Fruit fly (Drosophila melanogaster) whole organism, embryonic: ENCODE results near the gene Or85a.
A peak's percentile ranks its signal among the peaks of the same experiment; 100 is the strongest.

Source experiments
- Ada2b ChIP-seq: fragments of 200-800 bp; sonication (Bioruptor generic); IDR thresholded peaks from 2 replicates; pipeline ENCODE4 v1.3.6; 2022; ENCODE audit warnings: missing biosample characterization, missing genetic modification characterization
- CG10321 ChIP-seq: fragments of 200-800 bp; sonication (Bioruptor generic); IDR thresholded peaks from 2 replicates; pipeline ENCODE4 v1.3.6; 2022; ENCODE audit warnings: missing biosample characterization, missing genetic modification characterization
- CG11695 ChIP-seq: fragments of 200-800 bp; sonication (Bioruptor generic); IDR thresholded peaks from 3 replicates; pipeline ENCODE4 v1.3.6; 2022; ENCODE audit warnings: missing biosample characterization, missing genetic modification characterization
- CG13123 ChIP-seq: fragments of 200-800 bp; sonication (Bioruptor generic); optimal IDR thresholded peaks from 2 replicates; lab custom pipeline; 2016; ENCODE audit warnings: missing biosample characterization, missing genetic modification characterization
- CG13894 ChIP-seq: fragments of 200-800 bp; sonication (Bioruptor generic); optimal IDR thresholded peaks from 3 replicates; lab custom pipeline; 2018; ENCODE audit warnings: missing biosample characterization, mild to moderate bottlenecking, missing genetic modification characterization, moderate library complexity
- CG18011 ChIP-seq: fragments of 200-800 bp; sonication (Bioruptor generic); optimal IDR thresholded peaks from 2 replicates; lab custom pipeline; 2017; ENCODE audit warnings: missing biosample characterization, missing genetic modification characterization, mild to moderate bottlenecking, moderate library complexity, missing genotype
- CG2712 ChIP-seq: fragments of 200-800 bp; optimal IDR thresholded peaks from 3 replicates; lab custom pipeline; 2019; ENCODE audit warnings: missing biosample characterization, mild to moderate bottlenecking, missing genetic modification characterization, moderate library complexity
- CG3281 ChIP-seq: fragments of 200-800 bp; sonication (Bioruptor generic); optimal IDR thresholded peaks from 3 replicates; lab custom pipeline; 2017; ENCODE audit warnings: missing biosample characterization, mild to moderate bottlenecking, missing genetic modification characterization
- CG5953 ChIP-seq: fragments of 200-800 bp; sonication (Bioruptor generic); IDR thresholded peaks from 2 replicates; pipeline ENCODE4 v1.3.6; 2022; ENCODE audit warnings: missing biosample characterization, missing genetic modification characterization
- CG6765 ChIP-seq: fragments of 200-800 bp; sonication (Bioruptor generic); optimal IDR thresholded peaks from 3 replicates; lab custom pipeline; 2017; ENCODE audit warnings: missing biosample characterization, mild to moderate bottlenecking, missing genetic modification characterization
- CkIIα-i1 ChIP-seq: fragments of 200-800 bp; sonication (Bioruptor generic); IDR thresholded peaks from 2 replicates; pipeline ENCODE4 v1.3.6; 2022; ENCODE audit warnings: missing biosample characterization, missing genetic modification characterization
- Doc3 ChIP-seq: fragments of 200-800 bp; sonication (Bioruptor generic); IDR thresholded peaks from 3 replicates; pipeline ENCODE4 v1.3.6; 2022; ENCODE audit warnings: missing biosample characterization, missing genetic modification characterization; ENCODE audit not compliant: partially characterized antibody
- E2f2 ChIP-seq: fragments of 200-800 bp; sonication (Bioruptor generic); IDR thresholded peaks from 2 replicates; pipeline ENCODE4 v1.3.6; 2022; ENCODE audit warnings: missing biosample characterization, missing genetic modification characterization
- Ets97D ChIP-seq: fragments of 200-800 bp; sonication (Bioruptor generic); optimal IDR thresholded peaks from 3 replicates; lab custom pipeline; 2016; ENCODE audit warnings: missing biosample characterization, missing genetic modification characterization
- Fer1 ChIP-seq: fragments of 200-800 bp; sonication (Bioruptor generic); optimal IDR thresholded peaks from 2 replicates; lab custom pipeline; 2017; ENCODE audit warnings: missing biosample characterization, mild to moderate bottlenecking, missing genetic modification characterization
- H15 ChIP-seq: fragments of 200-800 bp; sonication (Bioruptor generic); IDR thresholded peaks from 3 replicates; pipeline ENCODE4 v1.3.6; 2022; ENCODE audit warnings: missing biosample characterization, missing genetic modification characterization
- H2.0 ChIP-seq: fragments of 200-800 bp; sonication (Bioruptor generic); IDR thresholded peaks from 2 replicates; pipeline ENCODE4 v1.3.6; 2022; ENCODE audit warnings: missing biosample characterization, missing genetic modification characterization
- Hr39 ChIP-seq: fragments of >200 bp; optimal IDR thresholded peaks from 2 replicates; lab custom pipeline; 2017
- Hr78 ChIP-seq, 2 experiments: fragments of 200-800 bp in 1 of 2; fragments of >200 bp in 1 of 2; sonication (Bioruptor generic) in 1 of 2; optimal IDR thresholded peaks; 2 replicates each; lab custom pipeline; 2017 to 2019; ENCODE audit warnings: missing biosample characterization in 2 of 2, missing genetic modification characterization in 2 of 2, mild to moderate bottlenecking in 1 of 2, moderate library complexity in 1 of 2
- Lhr ChIP-seq: fragments of 200-800 bp; sonication (Bioruptor generic); optimal IDR thresholded peaks from 3 replicates; lab custom pipeline; 2017; ENCODE audit warnings: mild to moderate bottlenecking, missing biosample characterization, missing genetic modification reagents, missing genetic modification characterization
- Meics ChIP-seq: fragments of 200-800 bp; sonication (Bioruptor generic); optimal IDR thresholded peaks from 2 replicates; lab custom pipeline; 2017; ENCODE audit warnings: missing biosample characterization, mild to moderate bottlenecking, missing genetic modification characterization
- Nf-YA ChIP-seq: fragments of 200-800 bp; sonication (Bioruptor generic); IDR thresholded peaks from 2 replicates; pipeline ENCODE4 v1.3.6; 2022; ENCODE audit warnings: missing biosample characterization, missing genetic modification characterization
- PHDP ChIP-seq: fragments of 200-800 bp; sonication (Bioruptor generic); optimal IDR thresholded peaks from 3 replicates; lab custom pipeline; 2018; ENCODE audit warnings: missing biosample characterization, mild to moderate bottlenecking, missing genetic modification characterization, moderate library complexity
- Six4 ChIP-seq: fragments of 200-800 bp; sonication (Bioruptor generic); optimal IDR thresholded peaks from 2 replicates; lab custom pipeline; 2016; ENCODE audit warnings: missing biosample characterization, missing genetic modification characterization
- Sry-δ ChIP-seq: fragments of 200-800 bp; sonication (Bioruptor generic); optimal IDR thresholded peaks from 2 replicates; lab custom pipeline; 2016; ENCODE audit warnings: missing biosample characterization, missing genetic modification characterization
- YL-1 ChIP-seq: fragments of 200-800 bp; sonication (Bioruptor generic); optimal IDR thresholded peaks from 3 replicates; lab custom pipeline; 2017; ENCODE audit warnings: missing biosample characterization, mild to moderate bottlenecking, missing genetic modification characterization
- ab ChIP-seq: fragments of 200-800 bp; sonication (Bioruptor generic); optimal IDR thresholded peaks from 2 replicates; lab custom pipeline; 2016; ENCODE audit warnings: missing biosample characterization, missing genetic modification characterization
- ac ChIP-seq: fragments of 200-800 bp; sonication (Bioruptor generic); optimal IDR thresholded peaks from 3 replicates; lab custom pipeline; 2017; ENCODE audit warnings: missing biosample characterization, mild to moderate bottlenecking, missing genetic modification characterization
- al ChIP-seq: fragments of 200-800 bp; sonication (Bioruptor generic); IDR thresholded peaks from 2 replicates; pipeline ENCODE4 v1.3.6; 2022; ENCODE audit warnings: missing biosample characterization, missing genetic modification characterization
- bab2 ChIP-seq: fragments of 200-800 bp; sonication (Bioruptor generic); optimal IDR thresholded peaks from 2 replicates; lab custom pipeline; 2016; ENCODE audit warnings: missing biosample characterization, missing genetic modification characterization
- bbx ChIP-seq: fragments of 200-800 bp; sonication (Bioruptor generic); IDR thresholded peaks from 2 replicates; pipeline ENCODE4 v1.3.6; 2022; ENCODE audit warnings: missing biosample characterization, missing genetic modification characterization; ENCODE audit not compliant: partially characterized antibody
- bigmax ChIP-seq: fragments of 200-800 bp; sonication (Bioruptor generic); optimal IDR thresholded peaks from 2 replicates; lab custom pipeline; 2018; ENCODE audit warnings: missing biosample characterization, mild to moderate bottlenecking, missing genetic modification characterization
- chinmo ChIP-seq: fragments of 200-800 bp; sonication (Bioruptor generic); IDR thresholded peaks from 4 replicates; pipeline ENCODE4 v1.3.6; 2022; ENCODE audit warnings: missing biosample characterization, missing genetic modification characterization; ENCODE audit not compliant: partially characterized antibody
- corto ChIP-seq: fragments of 200-800 bp; sonication (Bioruptor generic); optimal IDR thresholded peaks from 2 replicates; lab custom pipeline; 2016; ENCODE audit warnings: missing biosample characterization, mild to moderate bottlenecking, missing genetic modification characterization, moderate library complexity
- da ChIP-seq: fragments of 200-800 bp; sonication (Bioruptor generic); optimal IDR thresholded peaks from 2 replicates; lab custom pipeline; 2016; ENCODE audit warnings: missing biosample characterization, missing genetic modification characterization
- dan ChIP-seq: fragments of 200-800 bp; sonication (Bioruptor generic); IDR thresholded peaks from 2 replicates; pipeline ENCODE4 v1.3.6; 2022; ENCODE audit warnings: missing biosample characterization, missing genetic modification characterization
- dimm ChIP-seq: fragments of 200-800 bp; sonication (Bioruptor generic); IDR thresholded peaks from 2 replicates; pipeline ENCODE4 v1.3.6; 2022; ENCODE audit warnings: missing biosample characterization, missing genetic modification characterization
- dm ChIP-seq: fragments of 200-800 bp; sonication (Bioruptor generic); optimal IDR thresholded peaks from 3 replicates; lab custom pipeline; 2016; ENCODE audit warnings: missing biosample characterization, missing genetic modification characterization
- en ChIP-seq: fragments of 200-800 bp; sonication (Bioruptor generic); optimal IDR thresholded peaks from 2 replicates; lab custom pipeline; 2016; ENCODE audit warnings: missing biosample characterization, missing genetic modification characterization
- hb ChIP-seq: fragments of 200-800 bp; sonication (Bioruptor generic); IDR thresholded peaks from 3 replicates; pipeline ENCODE4 v1.3.6; 2022; ENCODE audit warnings: missing biosample characterization, missing genetic modification characterization; ENCODE audit not compliant: partially characterized antibody
- lmd ChIP-seq: fragments of 200-800 bp; sonication (Bioruptor generic); IDR thresholded peaks from 2 replicates; pipeline ENCODE4 v1.3.6; 2022; ENCODE audit warnings: missing biosample characterization, missing genetic modification characterization
- maf-S ChIP-seq: fragments of 200-800 bp; sonication (Bioruptor generic); optimal IDR thresholded peaks from 2 replicates; lab custom pipeline; 2016; ENCODE audit warnings: missing biosample characterization, missing genetic modification characterization
- nerfin-2 ChIP-seq: fragments of 200-800 bp; sonication (Bioruptor generic); IDR thresholded peaks from 2 replicates; pipeline ENCODE4 v1.3.6; 2022; ENCODE audit warnings: missing biosample characterization, missing genetic modification characterization; ENCODE audit not compliant: partially characterized antibody
- odd ChIP-seq: fragments of 200-800 bp; sonication (Bioruptor generic); optimal IDR thresholded peaks from 2 replicates; lab custom pipeline; 2017; ENCODE audit warnings: missing biosample characterization, mild to moderate bottlenecking, missing genetic modification characterization
- pros ChIP-seq: fragments of 200-800 bp; sonication (Bioruptor generic); optimal IDR thresholded peaks from 3 replicates; lab custom pipeline; 2019; ENCODE audit warnings: missing biosample characterization, mild to moderate bottlenecking, missing genetic modification characterization, moderate library complexity
- pzg ChIP-seq: fragments of 200-800 bp; sonication (Bioruptor generic); optimal IDR thresholded peaks from 3 replicates; lab custom pipeline; 2018; ENCODE audit warnings: missing biosample characterization, mild to moderate bottlenecking, missing genetic modification characterization, moderate library complexity
- sc ChIP-seq, 3 experiments: fragments of >200 bp in 2 of 3; fragments of 200-800 bp in 1 of 3; sonication (Bioruptor generic) in 1 of 3; optimal IDR thresholded peaks; 2 replicates in 2 of 3; 3 replicates in 1 of 3; lab custom pipeline; 2017; ENCODE audit warnings: mild to moderate bottlenecking in 1 of 3, missing biosample characterization in 1 of 3, missing genetic modification characterization in 1 of 3, missing genetic modification reagents in 1 of 3
- unpg ChIP-seq: fragments of 200-800 bp; sonication (Bioruptor generic); optimal IDR thresholded peaks from 3 replicates; lab custom pipeline; 2018; ENCODE audit warnings: missing biosample characterization, mild to moderate bottlenecking, missing genetic modification characterization, moderate library complexity
- zfh2 ChIP-seq: fragments of 200-800 bp; sonication (Bioruptor generic); optimal IDR thresholded peaks from 2 replicates; lab custom pipeline; 2016; ENCODE audit warnings: missing biosample characterization, missing genetic modification characterization

Gene Or85a

DNA sequence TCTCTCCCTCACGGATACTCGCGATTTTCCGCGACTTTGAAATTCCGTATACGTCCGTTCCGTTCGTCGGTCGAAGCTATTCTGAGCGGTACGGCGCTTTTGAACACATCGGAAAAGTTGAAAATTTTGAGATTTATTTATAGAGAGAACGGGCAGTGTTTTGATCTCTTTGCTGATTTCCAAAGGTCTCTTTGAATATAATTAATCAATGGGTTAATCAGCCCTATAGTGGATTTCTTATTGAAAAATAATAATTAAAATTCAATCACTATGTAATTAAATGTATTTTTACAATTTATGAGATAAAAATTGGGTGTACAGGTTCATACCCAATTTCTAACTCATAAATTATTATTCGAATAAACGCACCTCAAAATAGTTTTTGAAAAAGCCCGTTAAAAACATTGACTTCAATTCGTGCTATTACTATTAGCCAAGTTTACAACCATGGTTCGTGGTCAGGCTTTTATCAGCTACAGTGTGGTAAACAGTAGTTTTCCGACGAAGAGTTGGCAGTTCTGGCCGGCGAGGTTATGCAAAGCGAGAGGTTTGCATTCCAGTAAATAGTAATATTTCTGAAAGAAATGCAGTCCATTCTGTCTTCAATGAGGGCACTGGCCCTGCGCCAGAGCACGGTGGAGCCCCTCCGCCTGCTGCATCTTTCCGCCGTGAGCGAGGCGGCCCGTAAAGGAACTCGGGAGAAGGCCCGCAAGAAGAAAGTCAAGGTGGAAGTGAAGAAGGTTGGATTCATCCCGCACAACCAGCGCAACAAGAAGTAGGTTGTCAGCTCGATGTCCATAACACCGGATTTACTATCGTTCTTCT lies 20.4 kb upstream of the Or85a start, which contains the start of the genes CG9626 and mRpL1 (continued):
- TF ChIP-seq chinmo (GFP tag; lab: Robert Waterston, UW) (0 out of 4 replicates have a peak, but pooled peaks have one; percentile 23), E2f2 (GFP tag; lab: Robert Waterston, UW) (peak; percentile 53), zfh2 (GFP tag; lab: Kevin White, UChicago) (peak; percentile 47), Doc3 (no peak), bigmax (GFP tag; lab: Kevin White, UChicago) (peak; percentile 93), Hr78 (GFP tag; optimal IDR thresholded peaks at IDR 0.05; lab: Kevin White, UChicago) (no peak), CG3281 (no peak), PHDP (tag; lab: Kevin White, UChicago) (no peak), pros (no peak), Ada2b (no peak), lmd (GFP tag; lab: Robert Waterston, UW) (0 out of 2 replicates have a peak, but pooled peaks have one; percentile 12), Lhr (GFP tag; lab: Kevin White, UChicago) (peak; percentile 86), Sry-δ (GFP tag; lab: Kevin White, UChicago) (peak; percentile 69), Nf-YA (GFP tag; lab: Robert Waterston, UW) (no peak), CG11695 (no peak), CkIIα-i1 (no peak), CG6765 (GFP tag; lab: Kevin White, UChicago) (no peak), CG18011 (GFP tag; lab: Kevin White, UChicago) (no peak), dm (peak; percentile 69), odd (no peak), CG5953 (GFP tag; lab: Robert Waterston, UW) (no peak), CG13894 (tag; lab: Kevin White, UChicago) (no peak), CG13123 (GFP tag; lab: Kevin White, UChicago) (no peak), pzg (GFP tag; lab: Kevin White, UChicago) (peak; percentile 90), da (GFP tag; lab: Kevin White, UChicago) (no peak), CG10321 (GFP tag; lab: Robert Waterston, UW) (no peak), Meics (peak; percentile 9), H15 (GFP tag; lab: Robert Waterston, UW) (no peak), YL-1 (GFP tag; lab: Kevin White, UChicago) (peak; percentile 79), bbx (GFP tag; lab: Robert Waterston, UW) (peak; percentile 47), al (GFP tag; lab: Robert Waterston, UW) (no peak), Hr39 (no peak), maf-S (GFP tag; lab: Kevin White, UChicago) (no peak), ab (GFP tag; lab: Kevin White, UChicago) (no peak), sc (optimal IDR thresholded peaks at IDR 0.05; lab: Kevin White, UChicago) (no peak), sc (GFP tag; optimal IDR thresholded peaks at IDR 0.05; lab: Kevin White, UChicago) (no peak), H2.0 (GFP tag; lab: Robert Waterston, UW) (no peak), unpg (GFP tag; lab: Kevin White, UChicago) (no peak), dan (GFP tag; lab: Robert Waterston, UW) (no peak), ac (no peak), corto (GFP tag; lab: Kevin White, UChicago) (no peak), CG2712 (no peak), Ets97D (GFP tag; lab: Kevin White, UChicago) (peak; percentile 80), hb (GFP tag; lab: Robert Waterston, UW) (no peak), en (no peak), dimm (no peak), nerfin-2 (GFP tag; lab: Robert Waterston, UW) (0 out of 2 replicates have a peak, but pooled peaks have one; percentile 12), Six4 (GFP tag; lab: Kevin White, UChicago) (no peak), Fer1 (no peak), bab2 (GFP tag; lab: Kevin White, UChicago) (no peak)
